Worm (Caenorhabditis elegans): Measurements from ENCODE around the gene srp-1.

DNA sequence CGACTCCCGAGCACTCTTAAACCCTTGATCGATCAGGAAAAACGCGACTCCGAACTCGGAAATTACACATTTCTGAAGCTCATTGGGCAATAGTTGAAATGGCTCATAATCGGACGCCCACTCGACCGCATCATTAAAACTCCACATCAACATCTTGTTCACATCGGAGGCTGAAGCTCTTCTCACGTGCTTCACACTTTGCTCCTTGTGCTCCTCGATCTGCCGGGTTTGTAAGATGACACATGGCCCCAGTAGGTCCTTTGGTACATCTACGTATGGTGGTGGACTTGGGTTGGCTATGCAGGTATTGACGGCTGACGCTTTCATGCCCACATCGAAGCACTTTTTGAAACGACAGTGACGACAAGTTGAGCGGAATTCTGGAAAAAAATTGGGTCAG lies 50.4 kb downstream of the srp-1 start:
- TF ChIP-seq nhr-77 (tag; optimal IDR thresholded peaks at IDR 0.05): no peak
- no peak for TF ChIP-seq hif-1 (tag; optimal IDR thresholded peaks at IDR 0.05)
- TF ChIP-seq lin-39 (tag; optimal IDR thresholded peaks at IDR 0.05): no peak

Measured in whole organism, L4 larva.